Fruit fly (Drosophila melanogaster): ENCODE measurements around the gene croc.

Gene croc

DNA sequence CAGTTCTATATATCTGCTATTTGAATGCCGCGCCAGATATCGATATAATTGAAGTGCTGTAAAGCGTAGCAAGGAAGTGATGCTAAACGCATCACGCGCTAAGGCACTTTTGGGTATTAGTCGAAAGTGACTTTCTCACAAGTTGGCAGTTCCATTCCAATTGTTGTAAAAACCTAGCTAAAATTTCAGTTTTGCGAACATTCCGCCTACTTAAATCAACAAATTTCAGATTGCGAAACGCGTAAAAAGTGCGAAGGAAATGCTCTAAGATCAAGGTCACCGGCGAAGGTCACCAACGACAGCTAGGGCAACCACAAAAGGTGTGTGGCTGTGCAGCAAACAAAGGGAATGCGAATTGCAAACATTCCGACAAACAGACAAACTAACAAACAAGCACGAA is 30.6 kb downstream of the croc start, which contains the start of gene Syx7 (continued):
- TF ChIP-seq CG11093 (GFP tag; IDR thresholded peaks at IDR 0.05): no peak
- TF ChIP-seq mld (GFP tag; IDR thresholded peaks at IDR 0.05; ENCODE audit: partially characterized antibody): no peak
- no peak for TF ChIP-seq CG17385 (GFP tag; optimal IDR thresholded peaks at IDR 0.05)
- TF ChIP-seq cwo (GFP tag; optimal IDR thresholded peaks at IDR 0.05): no peak
- no peak for TF ChIP-seq pb (GFP tag; optimal IDR thresholded peaks at IDR 0.05)
- no peak for TF ChIP-seq GATAe (GFP tag; conservative IDR thresholded peaks at IDR 0.05)
- peak; percentile 54 for TF ChIP-seq vvl (GFP tag; IDR thresholded peaks at IDR 0.05)
- no peak for TF ChIP-seq BtbVII (GFP tag; optimal IDR thresholded peaks at IDR 0.05)
- peak; percentile 54; the same call in 1 of the 3 replicates for TF ChIP-seq Doc3 (GFP tag; IDR thresholded peaks at IDR 0.05; ENCODE audit: partially characterized antibody)
- no peak for TF ChIP-seq CG18011 (GFP tag; optimal IDR thresholded peaks at IDR 0.05)
- TF ChIP-seq Mrtf (GFP tag; IDR thresholded peaks at IDR 0.05): no peak
- TF ChIP-seq fd3F (GFP tag; optimal IDR thresholded peaks at IDR 0.05): no peak
- no peak for TF ChIP-seq sens-2 (GFP tag; IDR thresholded peaks at IDR 0.05)
- TF ChIP-seq kni (GFP tag; optimal IDR thresholded peaks at IDR 0.05): no peak
- TF ChIP-seq CG15601 (tag; optimal IDR thresholded peaks at IDR 0.05): peak; percentile 24
- no peak for TF ChIP-seq pros (GFP tag; optimal IDR thresholded peaks at IDR 0.05)
- TF ChIP-seq Med (GFP tag): peak; percentile 94
- TF ChIP-seq nerfin-1 (tag; optimal IDR thresholded peaks at IDR 0.05): peak; percentile 92
- TF ChIP-seq CG12219 (GFP tag; optimal IDR thresholded peaks at IDR 0.05): no peak
- no peak for TF ChIP-seq nom (GFP tag; optimal IDR thresholded peaks at IDR 0.05)
- TF ChIP-seq bcd (GFP tag; optimal IDR thresholded peaks at IDR 0.05): no peak
- TF ChIP-seq CG1024 (GFP tag; IDR thresholded peaks at IDR 0.05): no peak
- TF ChIP-seq bigmax (GFP tag; optimal IDR thresholded peaks at IDR 0.05): no peak
- no peak for TF ChIP-seq CG13296 (GFP tag; optimal IDR thresholded peaks at IDR 0.05)
- TF ChIP-seq chn (GFP tag; optimal IDR thresholded peaks at IDR 0.05): peak; percentile 2
- TF ChIP-seq zen2 (GFP tag; IDR thresholded peaks at IDR 0.05; ENCODE audit: partially characterized antibody): no peak
- peak; percentile 88 for TF ChIP-seq HmgZ (tag; optimal IDR thresholded peaks at IDR 0.05)
- no peak for TF ChIP-seq CG12236 (GFP tag; optimal IDR thresholded peaks at IDR 0.05)
- TF ChIP-seq CG6813 (GFP tag; optimal IDR thresholded peaks at IDR 0.05): no peak
- TF ChIP-seq CkIIα-i1 (GFP tag; IDR thresholded peaks at IDR 0.05): no peak
- no peak for TF ChIP-seq CG18764 (GFP tag; optimal IDR thresholded peaks at IDR 0.05)
- TF ChIP-seq Ptx1 (GFP tag; IDR thresholded peaks at IDR 0.05): no peak
- no peak for TF ChIP-seq gt (GFP tag; IDR thresholded peaks at IDR 0.05)
- no peak for TF ChIP-seq eve (GFP tag; optimal IDR thresholded peaks at IDR 0.05)
- no peak for TF ChIP-seq CG10565 (GFP tag; optimal IDR thresholded peaks at IDR 0.05)
- TF ChIP-seq CG2129 (GFP tag; IDR thresholded peaks at IDR 0.05; ENCODE audit: partially characterized antibody): no peak
- peak; percentile 40 for TF ChIP-seq CG17829 (tag; optimal IDR thresholded peaks at IDR 0.05)
- TF ChIP-seq yki (optimal IDR thresholded peaks at IDR 0.05): no peak
- no peak for TF ChIP-seq CG17612 (GFP tag; IDR thresholded peaks at IDR 0.05)
- no peak for TF ChIP-seq kay (GFP tag; optimal IDR thresholded peaks at IDR 0.05)
- TF ChIP-seq crc (GFP tag; optimal IDR thresholded peaks at IDR 0.05): no peak
- no peak for TF ChIP-seq Eip74EF (GFP tag; optimal IDR thresholded peaks at IDR 0.05)
- no peak for TF ChIP-seq CG7987 (GFP tag; optimal IDR thresholded peaks at IDR 0.05)
- TF ChIP-seq CG9817 (tag; optimal IDR thresholded peaks at IDR 0.05): no peak
- peak; percentile 40 for TF ChIP-seq CG2712 (tag; optimal IDR thresholded peaks at IDR 0.05)
- TF ChIP-seq Mad (GFP tag; optimal IDR thresholded peaks at IDR 0.05): peak; percentile 19
- no peak for TF ChIP-seq so (GFP tag; IDR thresholded peaks at IDR 0.05)
- TF ChIP-seq amos (GFP tag; IDR thresholded peaks at IDR 0.05; ENCODE audit: partially characterized antibody): peak; percentile 71
- TF ChIP-seq ttk (GFP tag; IDR thresholded peaks at IDR 0.05): no peak
- TF ChIP-seq CG7963 (GFP tag; IDR thresholded peaks at IDR 0.05; ENCODE audit: partially characterized antibody): 0 out of 3 replicates have a peak, but pooled peaks have one; percentile 34
- peak; percentile 41 for TF ChIP-seq B-H2 (GFP tag; optimal IDR thresholded peaks at IDR 0.05)
